Worm (Caenorhabditis elegans): ENCODE measurements around the gene Y39A1A.16.
A peak's percentile ranks its signal among the peaks of the same experiment; 100 is the strongest.

The Y39A1A.16 gene

ce11 chrIII:10632590-10633402 is 46.3 kb upstream of the Y39A1A.16 start, which contains the start of gene Y39A1A.10 (continued):
- TF ChIP-seq nhr-10 (tag; optimal IDR thresholded peaks at IDR 0.05): no peak
- TF ChIP-seq elt-1 (tag; optimal IDR thresholded peaks at IDR 0.05): no peak
- no peak for TF ChIP-seq alr-1 (tag; optimal IDR thresholded peaks at IDR 0.05)
- no peak for TF ChIP-seq nhr-11 (tag; optimal IDR thresholded peaks at IDR 0.05)
- no peak for TF ChIP-seq nhr-21 (tag; optimal IDR thresholded peaks at IDR 0.05)
- TF ChIP-seq unc-39 (tag; optimal IDR thresholded peaks at IDR 0.05): no peak
- no peak for TF ChIP-seq ztf-1 (GFP tag; conservative IDR thresholded peaks at IDR 0.05)

DNA sequence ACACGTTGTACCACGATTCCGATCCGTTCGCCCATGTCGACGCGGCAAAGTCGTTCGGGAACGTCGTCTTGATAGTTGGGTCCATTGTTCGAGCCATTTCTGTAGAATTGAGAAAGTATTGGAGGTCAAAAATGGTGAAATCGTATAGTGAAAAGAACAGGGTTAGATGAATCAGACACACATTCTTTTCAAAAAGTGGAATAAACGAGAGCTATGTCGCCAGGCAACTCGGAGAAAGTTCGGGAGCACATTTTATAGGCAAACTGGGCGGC is 45.7 kb upstream of the Y39A1A.16 start, which contains the start of gene Y39A1A.9:
Gene Y39A1A.9 (minus strand): TSS at position 99 of the 272 bp plus-strand sequence.
- TF ChIP-seq unc-39 (tag; optimal IDR thresholded peaks at IDR 0.05) (no peak), nhr-129 (tag; optimal IDR thresholded peaks at IDR 0.05) (no peak), ama-1 (optimal IDR thresholded peaks at IDR 0.05) (no peak), nhr-23 (tag; optimal IDR thresholded peaks at IDR 0.05) (no peak), ZK546.5 (tag; optimal IDR thresholded peaks at IDR 0.05) (no peak), mbf-1 (tag; optimal IDR thresholded peaks at IDR 0.05) (no peak), skn-1 (tag; optimal IDR thresholded peaks at IDR 0.05) (no peak), nhr-10 (tag; optimal IDR thresholded peaks at IDR 0.05) (no peak), zag-1 (tag; optimal IDR thresholded peaks at IDR 0.05) (no peak), dmd-4 (tag; optimal IDR thresholded peaks at IDR 0.05) (no peak)

DNA sequence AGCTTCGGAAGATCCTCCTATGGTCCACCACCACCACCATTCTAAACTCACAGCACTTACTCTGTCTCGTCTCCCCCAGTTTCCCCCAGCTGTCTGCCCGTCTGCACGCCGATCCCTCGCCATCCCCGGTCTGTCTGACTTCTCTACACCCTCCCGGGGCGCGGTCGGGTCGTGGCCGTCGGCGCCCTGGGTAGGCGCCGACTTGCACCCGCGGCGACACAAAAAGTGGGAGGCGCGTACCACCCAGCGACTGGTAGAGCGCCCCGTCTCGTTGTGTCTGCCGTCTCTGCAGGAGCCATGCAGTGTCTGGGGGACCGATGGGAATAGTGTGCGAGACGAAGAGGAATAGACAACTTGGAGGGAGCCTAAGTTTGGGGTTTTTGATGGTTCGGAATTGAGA is 45.0 kb upstream of the Y39A1A.16 start:
- no peak for TF ChIP-seq dmd-4 (tag; optimal IDR thresholded peaks at IDR 0.05)
- TF ChIP-seq nhr-21 (tag; optimal IDR thresholded peaks at IDR 0.05): peak; percentile 87
- no peak for TF ChIP-seq peb-1 (tag; optimal IDR thresholded peaks at IDR 0.05)
- TF ChIP-seq C34F6.9 (tag; optimal IDR thresholded peaks at IDR 0.05): peak; percentile 85
- peak; percentile 93 for TF ChIP-seq zag-1 (tag; optimal IDR thresholded peaks at IDR 0.05)
- TF ChIP-seq ztf-4 (tag; optimal IDR thresholded peaks at IDR 0.05): peak; percentile 72
- TF ChIP-seq elt-1 (tag; optimal IDR thresholded peaks at IDR 0.05): no peak
- TF ChIP-seq unc-55 (GFP tag; optimal IDR thresholded peaks at IDR 0.05): peak; percentile 96
- TF ChIP-seq ceh-82 (tag; optimal IDR thresholded peaks at IDR 0.05): peak; percentile 83
- TF ChIP-seq mab-5 (tag; optimal IDR thresholded peaks at IDR 0.05): peak; percentile 90
- TF ChIP-seq unc-39 (tag; optimal IDR thresholded peaks at IDR 0.05): no peak
- no peak for TF ChIP-seq alr-1 (tag; optimal IDR thresholded peaks at IDR 0.05)
- TF ChIP-seq Y55F3AM.14 (GFP tag; optimal IDR thresholded peaks at IDR 0.05): peak; percentile 93
- TF ChIP-seq nhr-129 (tag; optimal IDR thresholded peaks at IDR 0.05): peak; percentile 86
- no peak for TF ChIP-seq nhr-237 (tag; optimal IDR thresholded peaks at IDR 0.05)
- TF ChIP-seq lin-13 (GFP tag; optimal IDR thresholded peaks at IDR 0.05): peak; percentile 86
- peak; percentile 86 for TF ChIP-seq crh-2 (tag; optimal IDR thresholded peaks at IDR 0.05)
- peak; percentile 94 for TF ChIP-seq sma-9 (GFP tag; optimal IDR thresholded peaks at IDR 0.05)
- TF ChIP-seq sma-9 (tag; optimal IDR thresholded peaks at IDR 0.05): no peak
- TF ChIP-seq ztf-11 (tag; optimal IDR thresholded peaks at IDR 0.05): no peak
- no peak for TF ChIP-seq nhr-77 (tag; optimal IDR thresholded peaks at IDR 0.05)
- TF ChIP-seq nhr-12 (tag; optimal IDR thresholded peaks at IDR 0.05): no peak
- peak; percentile 89 for TF ChIP-seq egl-27 (tag; optimal IDR thresholded peaks at IDR 0.05)
- TF ChIP-seq mbf-1 (tag; optimal IDR thresholded peaks at IDR 0.05): no peak
- TF ChIP-seq unc-62 (GFP tag; optimal IDR thresholded peaks at IDR 0.05): peak; percentile 67
- no peak for TF ChIP-seq nhr-11 (tag; optimal IDR thresholded peaks at IDR 0.05)
- peak; percentile 92 for TF ChIP-seq ceh-16 (tag; optimal IDR thresholded peaks at IDR 0.05)
- TF ChIP-seq F13H6.1 (tag; optimal IDR thresholded peaks at IDR 0.05): peak; percentile 97
- TF ChIP-seq sem-4 (tag; optimal IDR thresholded peaks at IDR 0.05): peak; percentile 87
- no peak for TF ChIP-seq ztf-1 (GFP tag; conservative IDR thresholded peaks at IDR 0.05)
- TF ChIP-seq ZK546.5 (tag; optimal IDR thresholded peaks at IDR 0.05): peak; percentile 17
- peak; percentile 71 to 87 for TF ChIP-seq mdl-1 (tag; optimal IDR thresholded peaks at IDR 0.05)
- peak; percentile 4 for TF ChIP-seq nhr-10 (tag; optimal IDR thresholded peaks at IDR 0.05)
- no peak for TF ChIP-seq nhr-23 (tag; optimal IDR thresholded peaks at IDR 0.05)
- no peak for TF ChIP-seq R02D3.7 (tag; optimal IDR thresholded peaks at IDR 0.05)
- peak; percentile 89 for TF ChIP-seq nhr-25 (tag; optimal IDR thresholded peaks at IDR 0.05)
- TF ChIP-seq snpc-4 (tag; optimal IDR thresholded peaks at IDR 0.05): peak; percentile 67
- no peak for TF ChIP-seq skn-1 (tag; optimal IDR thresholded peaks at IDR 0.05)
- TF ChIP-seq fos-1 (tag; optimal IDR thresholded peaks at IDR 0.05): peak; percentile 73
- peak; percentile 91 for TF ChIP-seq sma-3 (GFP tag; optimal IDR thresholded peaks at IDR 0.05)
- TF ChIP-seq gmeb-1 (tag; optimal IDR thresholded peaks at IDR 0.05): peak; percentile 54
- peak; percentile 64 to 88 for TF ChIP-seq lsy-2 (tag; optimal IDR thresholded peaks at IDR 0.05)
- no peak for TF ChIP-seq lin-39 (tag; optimal IDR thresholded peaks at IDR 0.05)
- no peak for TF ChIP-seq ama-1 (optimal IDR thresholded peaks at IDR 0.05)
- TF ChIP-seq aly-2 (tag; optimal IDR thresholded peaks at IDR 0.05): no peak
- TF ChIP-seq elt-3 (tag; optimal IDR thresholded peaks at IDR 0.05): no peak
- peak; percentile 91 for TF ChIP-seq lin-11 (tag; optimal IDR thresholded peaks at IDR 0.05)
- peak; percentile 54 for TF ChIP-seq nhr-6 (tag; optimal IDR thresholded peaks at IDR 0.05)
